Worm (Caenorhabditis elegans) whole organism, late embryonic: ENCODE results near the gene ppat-1.

ENCODE experiments used
- C08G9.2 ChIP-seq: sonication (generic microtip); optimal IDR thresholded peaks from 2 replicates; lab custom pipeline; 2016; ENCODE audit warnings: mild to moderate bottlenecking, missing genetic modification characterization, moderate library complexity, missing compliant biosample characterization
- C38D4.7 ChIP-seq: fragments of 200-800 bp; sonication (Bioruptor generic); optimal IDR thresholded peaks from 2 replicates; lab custom pipeline; 2018; ENCODE audit warnings: mild to moderate bottlenecking, missing genetic modification characterization, moderate library complexity, missing compliant biosample characterization
- F13H6.1 ChIP-seq: sonication (generic microtip); optimal IDR thresholded peaks from 2 replicates; lab custom pipeline; 2016; ENCODE audit warnings: missing genetic modification characterization, missing compliant biosample characterization
- T23F11.4 ChIP-seq: fragments of 200-800 bp; sonication (Bioruptor generic); optimal IDR thresholded peaks from 2 replicates; lab custom pipeline; 2018; ENCODE audit warnings: mild to moderate bottlenecking, missing genetic modification characterization, missing compliant biosample characterization
- ama-1 ChIP-seq: fragments of 150-350 bp; optimal IDR thresholded peaks from 2 replicates; lab custom pipeline; 2014
- ceh-14 ChIP-seq: sonication (generic microtip); optimal IDR thresholded peaks from 2 replicates; lab custom pipeline; 2016; ENCODE audit warnings: missing genotype, missing genetic modification characterization, missing compliant biosample characterization
- ceh-18 ChIP-seq: sonication (generic microtip); optimal IDR thresholded peaks from 2 replicates; lab custom pipeline; 2016; ENCODE audit warnings: missing genetic modification characterization, missing compliant biosample characterization
- ceh-19 ChIP-seq: fragments of 200-800 bp; sonication (Bioruptor generic); optimal IDR thresholded peaks from 2 replicates; lab custom pipeline; 2018; ENCODE audit warnings: mild to moderate bottlenecking, missing genetic modification characterization, missing compliant biosample characterization
- ceh-2 ChIP-seq: sonication (generic microtip); optimal IDR thresholded peaks from 2 replicates; lab custom pipeline; 2016; ENCODE audit warnings: missing genotype, missing genetic modification characterization, missing compliant biosample characterization
- ceh-22 ChIP-seq: sonication (generic microtip); optimal IDR thresholded peaks from 2 replicates; lab custom pipeline; 2017; ENCODE audit warnings: missing biosample characterization, missing genetic modification characterization
- ceh-31 ChIP-seq: sonication (generic microtip); optimal IDR thresholded peaks from 2 replicates; lab custom pipeline; 2016; ENCODE audit warnings: missing genetic modification characterization, missing compliant biosample characterization
- ceh-34 ChIP-seq: sonication (generic microtip); optimal IDR thresholded peaks from 2 replicates; lab custom pipeline; 2016; ENCODE audit warnings: mild to moderate bottlenecking, missing genetic modification characterization, missing compliant biosample characterization
- ceh-45 ChIP-seq: fragments of 200-800 bp; sonication (Bioruptor generic); IDR thresholded peaks from 2 replicates; pipeline ENCODE4 v1.3.6; 2022; ENCODE audit warnings: missing genetic modification reagents, missing genetic modification characterization, missing compliant biosample characterization
- dmd-4 ChIP-seq: sonication (generic microtip); optimal IDR thresholded peaks from 2 replicates; lab custom pipeline; 2016; ENCODE audit warnings: borderline replicate concordance, missing genetic modification characterization, missing compliant biosample characterization
- dve-1 ChIP-seq: sonication (generic microtip); optimal IDR thresholded peaks from 2 replicates; lab custom pipeline; 2017; ENCODE audit warnings: antibody characterized with exemption, mild to moderate bottlenecking, missing genetic modification characterization, missing compliant biosample characterization
- ets-4 ChIP-seq: sonication (generic microtip); optimal IDR thresholded peaks from 2 replicates; lab custom pipeline; 2016; ENCODE audit warnings: missing genetic modification characterization, missing compliant biosample characterization
- eyg-1 ChIP-seq: sonication (generic microtip); optimal IDR thresholded peaks from 2 replicates; lab custom pipeline; 2016; ENCODE audit warnings: missing genotype, missing genetic modification characterization, missing compliant biosample characterization
- gmeb-2 ChIP-seq: sonication (generic microtip); optimal IDR thresholded peaks from 2 replicates; lab custom pipeline; 2016; ENCODE audit warnings: missing genetic modification characterization, inconsistent platforms, missing compliant biosample characterization
- hlh-13 ChIP-seq: fragments of 200-800 bp; sonication (Bioruptor generic); optimal IDR thresholded peaks from 2 replicates; lab custom pipeline; 2018; ENCODE audit warnings: mild to moderate bottlenecking, missing genetic modification characterization, missing compliant biosample characterization
- hlh-30 ChIP-seq: sonication (generic microtip); optimal IDR thresholded peaks from 2 replicates; lab custom pipeline; 2017; ENCODE audit warnings: antibody characterized with exemption, missing genetic modification characterization, missing compliant biosample characterization; ENCODE audit not compliant: insufficient read depth
- hlh-8 ChIP-seq: sonication (generic microtip); optimal IDR thresholded peaks from 2 replicates; lab custom pipeline; 2016; ENCODE audit warnings: missing genotype, missing genetic modification characterization, missing compliant biosample characterization
- madf-2 ChIP-seq: sonication (generic microtip); optimal IDR thresholded peaks from 2 replicates; lab custom pipeline; 2017; ENCODE audit warnings: missing genetic modification characterization, missing compliant biosample characterization
- mec-3 ChIP-seq: sonication (generic microtip); optimal IDR thresholded peaks from 2 replicates; lab custom pipeline; 2016; ENCODE audit warnings: borderline replicate concordance, missing genetic modification characterization, missing compliant biosample characterization
- nfya-1 ChIP-seq: sonication (generic microtip); optimal IDR thresholded peaks from 2 replicates; lab custom pipeline; 2017; ENCODE audit warnings: missing genetic modification characterization, mild to moderate bottlenecking, missing compliant biosample characterization, antibody characterized with exemption, moderate library complexity
- npax-4 ChIP-seq: sonication (generic microtip); optimal IDR thresholded peaks from 2 replicates; lab custom pipeline; 2016; ENCODE audit warnings: missing genetic modification characterization, missing compliant biosample characterization
- odd-2 ChIP-seq: sonication (generic microtip); optimal IDR thresholded peaks from 2 replicates; lab custom pipeline; 2017; ENCODE audit warnings: antibody characterized with exemption, mild to moderate bottlenecking, missing genetic modification characterization, missing compliant biosample characterization
- pax-1 ChIP-seq: fragments of 150-350 bp; optimal IDR thresholded peaks from 2 replicates; lab custom pipeline; 2014; ENCODE audit warnings: missing biosample characterization, missing genetic modification characterization
- pha-2 ChIP-seq: sonication (generic microtip); optimal IDR thresholded peaks from 2 replicates; lab custom pipeline; 2017; ENCODE audit warnings: mild to moderate bottlenecking, missing genetic modification characterization, missing compliant biosample characterization
- pha-4 ChIP-seq: fragments of 150-350 bp; optimal IDR thresholded peaks from 2 replicates; lab custom pipeline; 2018; ENCODE audit warnings: missing biosample characterization, missing genetic modification reagents, missing genetic modification characterization
- pqm-1 ChIP-seq: sonication (generic microtip); optimal IDR thresholded peaks from 2 replicates; lab custom pipeline; 2016; ENCODE audit warnings: missing genetic modification characterization, missing compliant biosample characterization
- pros-1 ChIP-seq: fragments of 150-350 bp; optimal IDR thresholded peaks from 2 replicates; lab custom pipeline; 2014; ENCODE audit warnings: missing biosample characterization, missing genetic modification reagents, missing genetic modification characterization
- rnt-1 ChIP-seq: sonication (generic microtip); optimal IDR thresholded peaks from 2 replicates; lab custom pipeline; 2016; ENCODE audit warnings: missing genetic modification characterization, missing compliant biosample characterization
- sdc-2 ChIP-seq: sonication (generic microtip); optimal IDR thresholded peaks from 2 replicates; lab custom pipeline; 2016; ENCODE audit warnings: missing genotype, missing genetic modification characterization, missing compliant biosample characterization
- sox-2 ChIP-seq: fragments of 200-800 bp; sonication (Bioruptor generic); IDR thresholded peaks from 2 replicates; pipeline ENCODE4 v1.3.6; 2022; ENCODE audit warnings: missing genetic modification reagents, missing genetic modification characterization, missing compliant biosample characterization
- sox-4 ChIP-seq: sonication (generic microtip); optimal IDR thresholded peaks from 2 replicates; lab custom pipeline; 2017; ENCODE audit warnings: mild to moderate bottlenecking, missing genetic modification characterization, inconsistent platforms, missing compliant biosample characterization
- syd-9 ChIP-seq: sonication (generic microtip); optimal IDR thresholded peaks from 2 replicates; lab custom pipeline; 2016; ENCODE audit warnings: mild to moderate bottlenecking, missing genetic modification characterization, moderate library complexity, missing compliant biosample characterization
- tbx-2 ChIP-seq: sonication (generic microtip); optimal IDR thresholded peaks from 2 replicates; lab custom pipeline; 2016; ENCODE audit warnings: missing genetic modification characterization, missing compliant biosample characterization
- tbx-7 ChIP-seq: sonication (generic microtip); optimal IDR thresholded peaks from 2 replicates; lab custom pipeline; 2016; ENCODE audit warnings: missing genotype, missing genetic modification characterization, missing compliant biosample characterization
- unc-3 ChIP-seq, 2 experiments: fragments of 200-800 bp in 1 of 2; sonication (Bioruptor generic) in 1 of 2; sonication (generic microtip) in 1 of 2; conservative IDR thresholded peaks in 1 of 2; optimal IDR thresholded peaks in 1 of 2; 2 replicates each; pipeline versions ENCODE4 v1.3.6 to Lab custom; 2016 to 2022; ENCODE audit warnings: missing compliant biosample characterization in 2 of 2, missing genetic modification characterization in 2 of 2, missing genetic modification reagents in 1 of 2
- unc-42 ChIP-seq: sonication (generic microtip); optimal IDR thresholded peaks from 2 replicates; lab custom pipeline; 2016; ENCODE audit warnings: missing genotype, missing genetic modification characterization, missing compliant biosample characterization
- unc-55 ChIP-seq: sonication (generic microtip); optimal IDR thresholded peaks from 2 replicates; lab custom pipeline; 2017; ENCODE audit warnings: missing biosample characterization, missing genetic modification reagents, missing genetic modification characterization

The ppat-1 gene

ce11 chrIII:4715088-4715487 lies 26.0 kb downstream of the ppat-1 start, which contains the start of gene him-18:
Gene him-18 (minus strand): TSS chrIII:4715188.
- TF ChIP-seq T23F11.4 (GFP tag; lab: Kevin White, UChicago) (no peak), gmeb-2 (tag; lab: Kevin White, UChicago) (no peak), pha-2 (no peak), madf-2 (tag; lab: Kevin White, UChicago) (no peak), dmd-4 (tag; lab: Kevin White, UChicago) (no peak), ceh-45 (no peak), tbx-2 (tag; lab: Kevin White, UChicago) (no peak), C38D4.7 (GFP tag; lab: Kevin White, UChicago) (no peak), tbx-7 (no peak)

- TF ChIP-seq ceh-34 (tag; lab: Kevin White, UChicago), result peak; percentile 17
- TF ChIP-seq sox-2 (GFP tag; lab: Robert Waterston, UW), result peak; percentile 29; the same call in 1 of the 2 replicates
- TF ChIP-seq unc-42, result peak; percentile 36
- TF ChIP-seq npax-4 (tag; lab: Kevin White, UChicago), result no peak
- peak; percentile 21 for TF ChIP-seq unc-55 (GFP tag; lab: Kevin White, UChicago)
- peak; percentile 42 for TF ChIP-seq ceh-31 (tag; lab: Kevin White, UChicago)
- TF ChIP-seq tbx-2 (tag; lab: Kevin White, UChicago), result peak; percentile 1
- TF ChIP-seq dve-1, result peak; percentile 22
- no peak for TF ChIP-seq pha-4 (tag; lab: Kevin White, UChicago)
- TF ChIP-seq pax-1 (tag; lab: Kevin White, UChicago), result peak; percentile 43
Observed at ce11 chrIII:4720620-4721227, 31.6 kb downstream of the ppat-1 start, which contains the start of gene emb-5. Gene emb-5 (minus strand): TSS chrIII:4720670.

ce11 chrIII:4721750-4722149 lies 32.7 kb downstream of the ppat-1 start, which contains the start of gene acy-1:
Gene acy-1 (plus strand): TSS chrIII:4722095.
- TF ChIP-seq unc-42 (peak; percentile 80), rnt-1 (tag; lab: Kevin White, UChicago) (peak; percentile 67), ceh-14 (tag; lab: Kevin White, UChicago) (peak; percentile 77), ceh-34 (tag; lab: Kevin White, UChicago) (peak; percentile 79), gmeb-2 (tag; lab: Kevin White, UChicago) (no peak), ceh-31 (tag; lab: Kevin White, UChicago) (peak; percentile 84), eyg-1 (tag; lab: Kevin White, UChicago) (peak; percentile 0), tbx-2 (tag; lab: Kevin White, UChicago) (peak; percentile 79), mec-3 (tag; lab: Kevin White, UChicago) (no peak), sox-4 (tag; lab: Kevin White, UChicago) (peak; percentile 25), dve-1 (peak; percentile 61), ceh-19 (peak; percentile 2), pha-4 (tag; lab: Kevin White, UChicago) (no peak), pqm-1 (tag; lab: Kevin White, UChicago) (no peak), sdc-2 (peak; percentile 40), hlh-13 (no peak), pros-1 (tag; lab: Kevin White, UChicago) (no peak), F13H6.1 (tag; lab: Kevin White, UChicago) (no peak), hlh-30 (peak; percentile 38), syd-9 (tag; lab: Kevin White, UChicago) (peak; percentile 1), hlh-8 (tag; lab: Kevin White, UChicago) (peak; percentile 18), ceh-2 (tag; lab: Kevin White, UChicago) (peak; percentile 38), odd-2 (tag; lab: Kevin White, UChicago) (no peak), C08G9.2 (tag; lab: Kevin White, UChicago) (peak; percentile 65), tbx-7 (no peak), nfya-1 (tag; lab: Kevin White, UChicago) (peak; percentile 90), ceh-18 (peak; percentile 89), ama-1 (no peak), ets-4 (peak; percentile 50), ceh-22 (tag; lab: Kevin White, UChicago) (no peak), unc-55 (GFP tag; lab: Kevin White, UChicago) (peak; percentile 90), unc-3 (GFP tag; conservative IDR thresholded peaks at IDR 0.05; lab: Robert Waterston, UW) (peak; percentile 57; the same call in 1 of the 2 replicates), unc-3 (tag; optimal IDR thresholded peaks at IDR 0.05; lab: Kevin White, UChicago) (peak; percentile 91)
